Worm (Caenorhabditis elegans) whole organism, midembryonic: ENCODE results near the gene eif-2A.
"Not testable (repeated sequence)": the region's sequence is repeated elsewhere in the genome, so short reads cannot be mapped to it uniquely, and the experiment has no call there.

ENCODE experiments used
- T22C8.4 ChIP-seq: fragments of 200-800 bp; sonication (Bioruptor generic); IDR thresholded peaks from 2 replicates; pipeline ENCODE4 v1.3.6; 2022; ENCODE audit warnings: missing genetic modification characterization, missing compliant biosample characterization
- cog-1 ChIP-seq: sonication (generic microtip); optimal IDR thresholded peaks from 2 replicates; lab custom pipeline; 2016; ENCODE audit warnings: missing genetic modification characterization, missing compliant biosample characterization
- flt-1 ChIP-seq: fragments of 200-800 bp; sonication (Bioruptor generic); IDR thresholded peaks from 2 replicates; pipeline ENCODE4 v1.3.6; 2022; ENCODE audit warnings: missing genetic modification characterization, missing compliant biosample characterization
- klf-2 ChIP-seq: fragments of 200-800 bp; sonication (Bioruptor generic); conservative IDR thresholded peaks from 2 replicates; pipeline ENCODE4 v1.3.6; 2022; ENCODE audit warnings: missing genetic modification reagents, missing genetic modification characterization, missing compliant biosample characterization
- med-1 ChIP-seq: sonication (generic microtip); optimal IDR thresholded peaks from 2 replicates; lab custom pipeline; 2017; ENCODE audit warnings: missing genetic modification characterization, mild to moderate bottlenecking, missing compliant biosample characterization, antibody characterized with exemption, missing genetic modification reagents; ENCODE audit not compliant: insufficient read depth
- ref-1 ChIP-seq: fragments of 200-800 bp; sonication (Bioruptor generic); conservative IDR thresholded peaks from 2 replicates; pipeline ENCODE4 v1.3.6; 2022; ENCODE audit warnings: missing genetic modification reagents, missing genetic modification characterization, missing compliant biosample characterization
- tab-1 ChIP-seq: fragments of 200-800 bp; sonication (Bioruptor generic); IDR thresholded peaks from 2 replicates; pipeline ENCODE4 v1.3.6; 2022; ENCODE audit warnings: missing genetic modification characterization, missing compliant biosample characterization
- ztf-23 ChIP-seq: fragments of 200-800 bp; sonication (Bioruptor generic); IDR thresholded peaks from 2 replicates; pipeline ENCODE4 v1.3.6; 2022; ENCODE audit warnings: missing genetic modification reagents, missing genetic modification characterization, missing compliant biosample characterization
- ztf-29 ChIP-seq: fragments of 200-800 bp; sonication (Bioruptor generic); IDR thresholded peaks from 2 replicates; pipeline ENCODE4 v1.3.6; 2022; ENCODE audit warnings: missing genetic modification reagents, missing genetic modification characterization, missing compliant biosample characterization

ce11 chrII:10442846-10443245 lies 26.2 kb downstream of the eif-2A start, which contains the start of gene ZK673.1:
- TF ChIP-seq ref-1 (GFP tag; lab: Robert Waterston, UW); cog-1 (tag; lab: Kevin White, UChicago); klf-2 (GFP tag; lab: Robert Waterston, UW); ztf-29 (GFP tag; lab: Robert Waterston, UW); flt-1; med-1; tab-1 (GFP tag; lab: Robert Waterston, UW); T22C8.4; ztf-23 (GFP tag; lab: Robert Waterston, UW): not testable (repeated sequence)
